Worm (Caenorhabditis elegans): Measurements from ENCODE around the gene tdo-2.

DNA sequence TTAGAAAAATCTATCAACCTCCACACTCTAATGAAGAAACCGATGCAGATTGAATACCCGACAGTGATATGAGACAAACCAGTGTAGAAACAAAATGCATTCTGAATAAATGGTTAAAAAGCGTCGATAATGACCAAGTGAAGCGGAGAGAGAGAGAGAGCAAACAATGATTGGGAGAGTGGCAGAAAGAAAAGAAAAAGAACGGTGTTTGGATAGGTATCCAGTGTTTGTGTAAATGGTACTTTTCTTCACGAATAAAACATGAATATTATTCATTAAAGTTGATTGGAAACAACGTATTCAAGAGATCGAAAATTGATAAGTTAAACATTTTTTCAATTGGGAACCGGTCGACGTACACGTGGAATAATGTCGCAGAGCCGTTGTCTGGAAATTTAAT lies 50.3 kb downstream of the tdo-2 start, which contains the start of gene F01F1.15:
- TF ChIP-seq fos-1 (tag; optimal IDR thresholded peaks at IDR 0.05) (no peak), lsy-2 (tag; optimal IDR thresholded peaks at IDR 0.05) (no peak), elt-3 (tag; optimal IDR thresholded peaks at IDR 0.05) (no peak), elt-2 (tag; optimal IDR thresholded peaks at IDR 0.05) (no peak), mab-9 (GFP tag; IDR thresholded peaks at IDR 0.05) (no peak), mef-2 (tag; optimal IDR thresholded peaks at IDR 0.05) (no peak), lin-39 (tag; optimal IDR thresholded peaks at IDR 0.05) (no peak), C34B4.2 (tag; optimal IDR thresholded peaks at IDR 0.05) (no peak), ztf-4 (tag; optimal IDR thresholded peaks at IDR 0.05) (no peak), ztf-11 (tag; optimal IDR thresholded peaks at IDR 0.05) (no peak), hpl-2 (GFP tag; optimal IDR thresholded peaks at IDR 0.05) (no peak), nhr-71 (tag; optimal IDR thresholded peaks at IDR 0.05) (no peak), alr-1 (tag; optimal IDR thresholded peaks at IDR 0.05; ENCODE audit: borderline replicate concordance) (no peak)

Data from whole organism, L1 larva.